Worm (Caenorhabditis elegans) whole organism, L4/young adult: ENCODE measurements around the gene npax-2.
A peak's percentile ranks its signal among the peaks of the same experiment; 100 is the strongest.

Source experiments
- W03F9.2 ChIP-seq: fragments of 150-350 bp; optimal IDR thresholded peaks from 2 replicates; lab custom pipeline; 2014; ENCODE audit warnings: missing biosample characterization, missing genetic modification characterization
- dao-5 ChIP-seq: sonication (generic microtip); optimal IDR thresholded peaks from 2 replicates; lab custom pipeline; 2016; ENCODE audit warnings: missing genotype, missing genetic modification characterization, moderate library complexity, missing compliant biosample characterization
- him-1 ChIP-seq: sonication (generic microtip); optimal IDR thresholded peaks from 2 replicates; lab custom pipeline; 2016; ENCODE audit warnings: missing genotype, missing genetic modification reagents, missing genetic modification characterization, missing compliant biosample characterization

npax-2 gene

DNA sequence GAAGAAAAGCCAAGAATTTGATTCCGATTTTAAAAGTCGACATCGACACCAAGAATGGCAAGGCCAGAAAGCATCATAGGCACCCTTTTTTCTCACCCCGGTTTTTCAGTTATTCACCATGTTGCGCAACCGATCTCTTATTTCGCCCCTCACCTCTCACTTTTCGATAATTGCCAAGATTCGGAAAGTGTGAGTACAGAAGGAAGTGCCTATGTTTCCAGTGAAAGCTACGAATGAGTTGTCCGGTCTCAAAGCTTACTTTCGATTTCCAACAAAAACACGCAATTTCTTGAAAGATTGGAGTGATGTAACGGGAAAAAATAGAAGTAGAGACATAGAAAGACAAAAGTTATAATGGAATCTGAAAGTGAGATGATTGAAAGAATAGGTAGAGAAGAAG lies 3.9 kb upstream of the npax-2 start:
- TF ChIP-seq dao-5 (tag; lab: Kevin White, UChicago) (no peak), W03F9.2 (no peak), him-1 (tag; lab: Kevin White, UChicago) (no peak)

DNA sequence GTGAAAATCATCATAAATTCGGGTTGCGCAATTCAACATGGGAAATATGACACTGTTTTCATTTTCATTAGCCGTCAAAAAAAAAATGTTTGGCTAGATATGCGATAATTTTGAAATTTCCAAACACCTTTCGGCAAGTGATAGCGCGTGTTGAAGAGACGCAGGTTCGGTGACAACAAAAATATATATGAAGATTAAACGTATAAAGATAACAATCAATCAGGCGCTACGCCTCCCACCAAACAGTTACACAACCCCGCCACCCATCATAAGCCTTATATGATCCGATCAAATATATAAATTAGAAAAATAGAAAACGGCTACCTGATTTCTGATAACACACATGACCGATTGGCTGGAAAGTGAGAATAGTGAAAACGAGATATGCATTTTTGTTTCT lies 2.2 kb upstream of the npax-2 start:
- TF ChIP-seq him-1 (tag; lab: Kevin White, UChicago): no peak
- no peak for TF ChIP-seq dao-5 (tag; lab: Kevin White, UChicago)
- no peak for TF ChIP-seq W03F9.2

DNA sequence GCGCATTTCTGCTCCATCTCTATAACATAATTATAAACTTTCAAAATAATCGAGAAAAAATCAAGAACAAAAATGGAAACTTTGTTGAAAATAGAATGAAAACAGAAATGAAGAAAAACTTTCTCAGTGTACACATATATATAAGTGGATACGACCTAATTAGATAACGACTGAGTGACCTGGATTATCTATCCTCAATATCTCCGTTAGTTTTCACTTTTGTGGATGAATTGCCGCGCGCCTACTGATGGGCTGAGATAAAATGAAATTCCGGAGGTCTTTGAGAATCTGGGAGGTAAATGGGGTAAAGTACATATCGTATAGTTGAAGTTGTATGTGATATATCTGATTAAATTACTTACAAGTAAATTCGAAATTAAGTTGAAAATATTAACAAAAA lies 4.3 kb downstream of the npax-2 start, which contains the start of gene dpy-3:
TSS of gene dpy-3 (minus strand) at position 19 of the 400 bp plus-strand sequence.
- no peak for TF ChIP-seq him-1 (tag; lab: Kevin White, UChicago)
- TF ChIP-seq W03F9.2: no peak
- no peak for TF ChIP-seq dao-5 (tag; lab: Kevin White, UChicago)

DNA sequence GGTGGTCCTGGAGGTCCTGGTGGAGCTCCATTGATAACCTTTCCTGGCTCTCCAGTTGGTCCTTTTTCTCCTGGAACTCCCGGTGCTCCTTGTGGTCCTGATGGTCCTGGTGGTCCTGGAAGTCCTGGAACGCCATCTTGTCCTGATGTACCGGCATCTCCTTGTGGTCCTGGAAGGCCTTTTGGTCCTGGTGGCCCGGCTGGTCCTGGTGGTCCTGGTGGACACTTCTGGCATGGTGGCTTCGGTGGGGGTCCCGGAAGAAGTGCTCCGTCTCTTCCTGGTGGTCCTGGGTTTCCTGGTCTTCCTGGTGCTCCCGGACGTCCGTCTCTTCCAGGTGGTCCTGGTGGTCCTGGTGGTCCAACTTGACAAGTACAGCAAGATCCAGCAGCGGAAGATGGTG lies 5.0 kb downstream of the npax-2 start:
- TF ChIP-seq him-1 (tag; lab: Kevin White, UChicago): no peak
- TF ChIP-seq dao-5 (tag; lab: Kevin White, UChicago): no peak
- no peak for TF ChIP-seq W03F9.2

DNA sequence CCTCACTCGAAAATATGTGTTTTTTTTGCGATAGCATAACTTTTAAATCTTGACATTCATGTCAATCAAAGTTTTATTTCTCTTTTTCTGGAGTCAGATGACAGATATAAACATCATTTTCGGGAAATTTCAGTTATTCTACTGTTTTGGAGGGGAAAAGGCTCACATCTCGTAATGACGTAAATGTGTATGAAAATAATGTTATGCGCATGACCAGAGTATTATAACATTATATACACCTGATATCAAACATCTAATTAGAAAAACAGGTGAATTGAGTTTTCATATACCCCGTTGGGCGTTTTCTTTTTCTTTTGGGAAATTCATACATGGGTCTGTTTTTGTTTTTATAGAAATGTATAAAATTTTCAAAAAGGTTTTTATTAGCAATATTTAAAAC lies 5.7 kb downstream of the npax-2 start:
- no peak for TF ChIP-seq W03F9.2
- TF ChIP-seq dao-5 (tag; lab: Kevin White, UChicago): no peak
- no peak for TF ChIP-seq him-1 (tag; lab: Kevin White, UChicago)

DNA sequence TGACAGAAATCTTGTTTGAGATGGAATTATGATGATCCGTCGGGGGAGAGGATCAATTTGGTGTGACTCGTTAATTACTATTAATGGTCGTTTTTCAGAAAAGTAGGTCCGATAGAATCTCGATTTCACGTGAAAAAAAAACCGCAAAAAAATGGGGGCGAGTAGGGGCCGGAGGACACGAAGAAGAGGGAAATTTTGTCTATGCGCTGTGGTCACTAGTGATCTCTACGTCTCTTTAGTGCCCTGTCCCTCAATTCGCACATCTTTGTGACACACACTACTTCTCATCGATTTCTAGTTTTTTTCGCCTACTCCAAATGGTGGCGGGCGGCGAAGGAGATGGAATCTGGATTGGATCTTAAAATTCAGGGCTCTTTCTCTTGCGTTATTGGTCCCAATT lies 9.3 kb downstream of the npax-2 start:
- TF ChIP-seq dao-5 (tag; lab: Kevin White, UChicago) (no peak), W03F9.2 (no peak), him-1 (tag; lab: Kevin White, UChicago) (no peak)

DNA sequence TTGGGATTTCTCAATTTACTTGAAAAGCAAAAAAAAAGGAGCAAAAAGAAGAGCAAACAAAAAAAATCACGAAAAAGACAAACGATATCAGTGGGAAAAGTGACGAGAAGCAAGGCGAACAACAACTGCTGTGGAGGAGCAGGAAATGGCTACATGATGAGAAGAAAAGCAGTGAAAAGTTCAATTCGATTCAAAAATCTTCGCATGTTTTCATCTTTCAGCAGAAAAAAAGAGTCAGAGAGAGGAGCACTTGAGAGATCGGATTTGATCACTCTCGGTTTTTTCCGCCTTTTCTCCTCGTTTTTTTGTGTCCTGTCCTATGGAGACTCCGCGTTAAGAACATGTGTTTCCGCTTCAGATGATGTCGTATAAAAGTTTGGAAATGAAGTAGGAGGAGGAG lies 11.0 kb downstream of the npax-2 start:
- TF ChIP-seq W03F9.2: no peak
- no peak for TF ChIP-seq him-1 (tag; lab: Kevin White, UChicago)
- no peak for TF ChIP-seq dao-5 (tag; lab: Kevin White, UChicago)

DNA sequence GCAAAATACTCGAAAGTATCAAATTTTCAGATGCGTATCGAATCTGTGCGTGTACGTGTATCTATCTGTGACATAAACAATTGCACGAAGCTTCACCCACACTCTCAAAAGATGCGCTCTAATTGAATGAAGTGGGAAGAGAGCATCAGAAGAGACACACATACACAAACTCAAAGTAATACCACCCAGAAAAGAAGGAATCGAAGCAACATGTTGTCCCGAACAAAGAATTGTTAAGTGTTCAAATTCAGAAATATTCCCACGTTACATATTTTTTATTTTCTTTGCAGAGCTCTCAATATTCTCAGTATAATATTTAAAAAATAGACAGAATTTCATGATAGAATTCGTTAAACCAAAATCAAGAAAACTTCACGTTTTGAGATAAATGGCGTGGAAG lies 13.0 kb downstream of the npax-2 start:
- TF ChIP-seq W03F9.2 (no peak), him-1 (tag; lab: Kevin White, UChicago) (no peak), dao-5 (tag; lab: Kevin White, UChicago) (no peak)

DNA sequence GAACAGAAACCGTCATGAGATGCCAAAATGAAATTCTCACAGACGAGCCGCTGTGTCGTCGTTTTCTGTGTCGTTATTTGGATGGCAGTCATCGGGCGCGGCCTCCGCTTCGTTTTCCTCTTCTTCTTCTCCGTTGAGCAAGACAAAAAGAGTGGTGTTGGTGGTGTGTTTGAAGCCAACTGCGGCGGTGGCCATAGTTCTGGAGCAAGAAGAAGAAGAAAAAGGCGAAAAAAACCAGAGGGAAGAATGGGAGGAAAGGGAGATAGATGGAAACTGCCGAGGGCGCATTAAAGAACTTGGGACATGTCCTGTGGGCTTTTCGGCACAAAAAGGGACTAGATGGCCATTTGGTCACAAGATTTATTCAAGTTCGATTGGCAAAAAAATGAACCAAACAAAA lies 18.3 kb downstream of the npax-2 start, which contains the start of gene F53B1.9:
TSS of gene F53B1.9 (minus strand) at position 195 of the 400 bp plus-strand sequence.
- no peak for TF ChIP-seq W03F9.2
- peak; percentile 10 for TF ChIP-seq him-1 (tag; lab: Kevin White, UChicago)

DNA sequence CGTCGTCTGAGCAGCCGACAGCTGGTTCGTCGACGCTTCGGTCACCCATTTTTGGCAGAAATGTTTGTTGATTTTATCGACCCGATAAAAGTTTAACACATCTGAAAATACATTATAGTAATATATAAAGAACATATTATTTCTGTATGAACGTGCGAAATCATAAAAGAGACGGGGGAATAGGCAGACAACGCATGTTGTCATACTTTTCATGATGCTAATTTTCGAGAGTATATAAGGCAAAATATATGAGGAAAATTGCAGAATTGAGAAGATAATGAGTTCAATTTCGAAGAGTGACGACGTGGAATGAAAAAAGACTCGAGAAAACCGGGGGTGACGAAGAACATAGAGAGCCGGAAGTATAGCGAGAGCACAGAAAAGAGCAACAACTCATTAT lies 19.8 kb downstream of the npax-2 start, which contains the start of gene F53B1.8:
TSS of gene F53B1.8 (minus strand) at position 101 of the 400 bp plus-strand sequence.
- TF ChIP-seq W03F9.2 (no peak), dao-5 (tag; lab: Kevin White, UChicago) (no peak), him-1 (tag; lab: Kevin White, UChicago) (no peak)

DNA sequence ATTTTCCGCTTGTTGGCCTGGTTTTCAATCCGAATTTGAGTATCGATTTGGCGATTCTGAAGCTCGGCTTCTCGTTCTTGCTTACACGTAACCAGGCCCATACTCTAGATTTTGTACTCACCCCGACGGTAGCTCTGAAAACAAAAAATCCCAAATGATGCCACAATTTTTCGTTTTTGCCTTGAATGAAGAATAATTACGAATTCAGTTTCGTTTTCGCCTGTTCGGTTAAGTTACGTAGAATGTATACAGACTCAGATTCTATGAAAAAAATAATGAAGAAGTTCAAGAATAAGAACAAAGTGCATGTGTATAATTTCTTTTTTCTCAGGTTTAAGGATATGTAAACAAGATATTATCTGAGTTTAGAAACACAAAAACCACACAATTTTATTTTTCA lies 28.9 kb downstream of the npax-2 start, which contains the start of gene gpa-5:
TSS of gene gpa-5 (minus strand) at position 101 of the 400 bp plus-strand sequence.
- TF ChIP-seq W03F9.2 (no peak), dao-5 (tag; lab: Kevin White, UChicago) (no peak), him-1 (tag; lab: Kevin White, UChicago) (no peak)

DNA sequence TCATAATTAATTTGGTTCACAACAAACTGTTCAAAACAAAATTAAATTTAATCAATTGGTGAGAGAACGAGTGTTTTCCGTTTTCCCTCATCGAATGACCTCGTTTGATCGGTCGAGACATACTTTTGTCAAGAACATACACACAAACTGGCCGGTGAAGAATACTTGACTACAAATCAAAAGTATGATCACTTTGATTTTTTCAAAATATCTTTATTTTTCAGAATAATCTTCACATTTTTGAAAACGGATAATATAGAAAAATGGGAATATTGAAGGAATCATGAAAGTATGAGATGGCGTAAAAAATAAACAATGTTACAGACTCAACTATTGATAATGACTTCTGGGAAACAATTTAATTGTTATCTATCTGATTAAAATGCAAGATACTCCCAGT lies 31.7 kb downstream of the npax-2 start, which contains the start of gene swip-10:
TSS of gene swip-10 (minus strand) at position 101 of the 400 bp plus-strand sequence.
- TF ChIP-seq him-1 (tag; lab: Kevin White, UChicago) (no peak), W03F9.2 (no peak), dao-5 (tag; lab: Kevin White, UChicago) (no peak)

DNA sequence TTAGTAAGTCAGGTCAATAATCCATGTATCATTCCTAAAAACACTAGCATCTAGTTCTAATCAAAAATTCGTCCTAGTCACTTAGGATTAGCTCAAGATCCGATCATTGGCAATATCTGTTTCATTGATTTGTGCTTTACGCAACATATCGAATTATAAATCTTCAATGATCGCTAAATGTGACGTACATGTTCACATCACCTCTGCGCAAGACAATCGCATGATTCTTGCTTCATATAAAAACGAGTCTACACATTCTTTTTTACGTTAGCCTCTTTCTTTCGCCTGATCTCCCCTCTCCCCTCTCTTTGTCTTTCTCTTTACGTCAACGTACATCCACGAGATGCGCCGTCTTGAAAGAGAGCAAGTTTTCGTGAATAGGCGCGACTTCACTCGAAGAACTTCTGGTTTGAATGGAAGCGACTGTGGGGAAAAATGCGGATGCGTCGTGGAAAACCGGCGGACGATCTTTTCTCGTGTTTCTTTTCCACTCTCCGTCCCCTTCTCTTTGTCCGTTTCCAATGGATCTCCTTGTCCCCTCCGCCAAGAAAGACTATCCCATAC lies 33.5 kb downstream of the npax-2 start:
- TF ChIP-seq W03F9.2: no peak
- TF ChIP-seq dao-5 (tag; lab: Kevin White, UChicago): no peak
- TF ChIP-seq him-1 (tag; lab: Kevin White, UChicago): no peak

DNA sequence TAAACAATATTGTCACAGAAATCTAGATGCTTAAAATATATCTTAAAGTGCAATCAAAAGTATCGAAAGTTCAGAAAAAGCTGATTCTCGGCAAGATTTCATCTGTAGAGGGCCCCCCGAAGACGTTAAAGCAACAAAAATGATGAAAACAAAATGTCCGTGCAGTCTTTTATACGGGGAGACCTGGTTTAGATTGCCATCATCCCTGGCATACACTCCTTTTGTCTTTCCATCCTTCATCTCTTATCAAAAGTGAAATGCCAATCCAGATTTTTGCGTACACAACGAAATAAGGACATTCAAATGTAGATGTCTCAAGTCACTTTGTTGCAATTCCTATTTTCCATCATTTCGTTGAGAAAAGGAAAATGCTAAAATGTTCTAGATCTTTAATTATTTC lies 35.7 kb downstream of the npax-2 start:
- TF ChIP-seq W03F9.2 (no peak), him-1 (tag; lab: Kevin White, UChicago) (no peak), dao-5 (tag; lab: Kevin White, UChicago) (no peak)

DNA sequence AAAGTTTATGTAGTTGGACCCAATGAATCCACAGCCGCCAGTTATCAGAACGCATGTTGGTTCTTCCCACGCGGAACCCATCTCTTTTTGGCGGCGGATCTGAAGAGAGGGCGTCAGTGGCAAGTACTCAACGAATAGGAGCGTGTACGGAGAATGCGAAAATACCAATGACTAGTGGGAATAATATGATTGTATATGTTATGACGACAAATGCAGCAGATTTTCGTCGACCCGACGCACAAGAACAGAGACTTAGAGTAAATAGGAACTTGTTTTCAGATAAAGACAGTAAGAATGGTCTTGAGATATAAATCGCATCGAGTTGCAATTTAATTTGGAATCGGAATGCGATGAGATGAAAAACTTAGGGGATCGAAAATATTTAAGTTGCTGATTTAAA lies 36.9 kb downstream of the npax-2 start, which contains the start of gene bus-5:
TSS of gene bus-5 (minus strand) at position 101 of the 400 bp plus-strand sequence.
- TF ChIP-seq W03F9.2: no peak
- TF ChIP-seq him-1 (tag; lab: Kevin White, UChicago): no peak
